Fruit fly (Drosophila melanogaster): ENCODE results near the gene CG5783.

Gene CG5783

dm6 chr2L:18137591-18138247, 18.1 kb upstream of the CG5783 start, which contains the start of gene kel (continued):
- no peak for TF ChIP-seq kay (GFP tag; optimal IDR thresholded peaks at IDR 0.05)
- TF ChIP-seq CG5953 (GFP tag; IDR thresholded peaks at IDR 0.05): no peak
- TF ChIP-seq CG10979 (tag; optimal IDR thresholded peaks at IDR 0.05): peak; percentile 50
- TF ChIP-seq CG1603 (tag; optimal IDR thresholded peaks at IDR 0.05): peak; percentile 76
- TF ChIP-seq Blimp-1 (GFP tag; optimal IDR thresholded peaks at IDR 0.05): peak; percentile 13
- no peak for TF ChIP-seq chn (GFP tag; optimal IDR thresholded peaks at IDR 0.05)
- peak; percentile 65; the same call in 1 of the 4 replicates for TF ChIP-seq chinmo (GFP tag; IDR thresholded peaks at IDR 0.05; ENCODE audit: partially characterized antibody)
- TF ChIP-seq aop (GFP tag; IDR thresholded peaks at IDR 0.05): no peak; the same call in 1 of the 2 replicates
- TF ChIP-seq gfzf (GFP tag; optimal IDR thresholded peaks at IDR 0.05): peak; percentile 85
- TF ChIP-seq Mad (GFP tag; optimal IDR thresholded peaks at IDR 0.05): peak; percentile 15
- no peak for TF ChIP-seq cas (GFP tag; IDR thresholded peaks at IDR 0.05)
- TF ChIP-seq onecut (GFP tag; IDR thresholded peaks at IDR 0.05): peak; percentile 42
- TF ChIP-seq gcm2 (GFP tag; optimal IDR thresholded peaks at IDR 0.05): no peak
- TF ChIP-seq sim (GFP tag; IDR thresholded peaks at IDR 0.05): 0 out of 2 replicates have a peak, but pooled peaks have one; percentile 13
- peak; percentile 22 for TF ChIP-seq CG17186 (GFP tag; optimal IDR thresholded peaks at IDR 0.05)
- TF ChIP-seq CG13624 (GFP tag; optimal IDR thresholded peaks at IDR 0.05): peak; percentile 42
- TF ChIP-seq Dp (GFP tag; optimal IDR thresholded peaks at IDR 0.05): peak; percentile 36
- peak; percentile 99 for TF ChIP-seq MESR4 (GFP tag; optimal IDR thresholded peaks at IDR 0.05)
- peak; percentile 35 for TF ChIP-seq bigmax (GFP tag; optimal IDR thresholded peaks at IDR 0.05)
- TF ChIP-seq Sin3A (optimal IDR thresholded peaks at IDR 0.05): peak; percentile 28
- TF ChIP-seq CG11504 (tag; optimal IDR thresholded peaks at IDR 0.05): peak; percentile 70
- peak; percentile 63 for TF ChIP-seq trem (tag; optimal IDR thresholded peaks at IDR 0.05)
- TF ChIP-seq CG8944 (GFP tag; optimal IDR thresholded peaks at IDR 0.05): no peak
- TF ChIP-seq Pdp1 (GFP tag; optimal IDR thresholded peaks at IDR 0.05): peak in 1 of 2 experiments; percentile 42
- TF ChIP-seq zen (tag; optimal IDR thresholded peaks at IDR 0.05): peak; percentile 58
- peak; percentile 75 for TF ChIP-seq CG3281 (GFP tag; optimal IDR thresholded peaks at IDR 0.05)
- no peak for TF ChIP-seq tio (GFP tag; optimal IDR thresholded peaks at IDR 0.05)
- no peak for TF ChIP-seq fu2 (GFP tag; optimal IDR thresholded peaks at IDR 0.05)
- no peak for TF ChIP-seq Hr78 (GFP tag; optimal IDR thresholded peaks at IDR 0.05)
- TF ChIP-seq slp2 (GFP tag; optimal IDR thresholded peaks at IDR 0.05): no peak
- peak; percentile 78 for TF ChIP-seq HLH4C (GFP tag; IDR thresholded peaks at IDR 0.05; ENCODE audit: partially characterized antibody)
- TF ChIP-seq CG42726 (GFP tag; IDR thresholded peaks at IDR 0.05; ENCODE audit: partially characterized antibody): peak; percentile 50; the same call in 1 of the 2 replicates
- no peak for TF ChIP-seq CG4282 (GFP tag; optimal IDR thresholded peaks at IDR 0.05)
- TF ChIP-seq fd64A (GFP tag; optimal IDR thresholded peaks at IDR 0.05): peak; percentile 62
- TF ChIP-seq sd (tag; optimal IDR thresholded peaks at IDR 0.05): no peak
- TF ChIP-seq zfh2 (GFP tag; optimal IDR thresholded peaks at IDR 0.05): peak; percentile 33
- peak; percentile 93 for TF ChIP-seq Ets97D (GFP tag; optimal IDR thresholded peaks at IDR 0.05)
- TF ChIP-seq CG1602 (GFP tag; optimal IDR thresholded peaks at IDR 0.05): no peak
- TF ChIP-seq CG10654 (GFP tag; optimal IDR thresholded peaks at IDR 0.05): peak; percentile 19
- no peak for TF ChIP-seq CG16815 (GFP tag; optimal IDR thresholded peaks at IDR 0.05)
- peak; percentile 78 for TF ChIP-seq YL-1 (GFP tag; optimal IDR thresholded peaks at IDR 0.05)
- TF ChIP-seq CG9817 (tag; optimal IDR thresholded peaks at IDR 0.05): no peak
- TF ChIP-seq CG10543 (GFP tag; optimal IDR thresholded peaks at IDR 0.05): peak; percentile 47
- 0 out of 3 replicates have a peak, but pooled peaks have one; percentile 41 for TF ChIP-seq so (GFP tag; IDR thresholded peaks at IDR 0.05)
- peak; percentile 42 for TF ChIP-seq Dek (tag; optimal IDR thresholded peaks at IDR 0.05)
- TF ChIP-seq lmd (GFP tag; IDR thresholded peaks at IDR 0.05): no peak
- no peak for TF ChIP-seq Hmx (GFP tag; optimal IDR thresholded peaks at IDR 0.05)
- no peak for TF ChIP-seq dimm (GFP tag; IDR thresholded peaks at IDR 0.05)
- peak; percentile 51 for TF ChIP-seq BtbVII (GFP tag; optimal IDR thresholded peaks at IDR 0.05)

Measured in whole organism, embryonic.